Worm (Caenorhabditis elegans): Measurements from ENCODE around the gene rod-1.

DNA sequence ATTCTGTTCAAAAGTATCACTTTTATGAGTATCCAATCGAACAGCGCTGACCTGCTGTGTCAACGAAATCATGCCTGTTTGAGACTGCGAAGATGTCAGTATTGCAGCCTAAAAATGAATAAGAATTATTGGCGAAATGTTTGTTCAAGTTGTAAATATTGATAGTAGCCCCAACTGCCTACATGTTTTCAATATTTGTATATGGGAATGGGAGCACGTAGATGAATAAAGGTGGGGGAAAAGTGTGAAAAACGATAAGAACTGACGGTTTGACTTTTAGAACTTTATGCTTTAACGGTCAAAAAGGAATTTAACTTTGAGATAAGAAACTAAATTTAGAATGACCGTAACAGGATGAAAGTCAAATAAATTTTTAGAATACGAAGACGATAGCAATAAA, 42.0 kb downstream of the rod-1 start:
- TF ChIP-seq T22C8.4 (GFP tag; IDR thresholded peaks at IDR 0.05): no peak
- TF ChIP-seq ztf-23 (GFP tag; IDR thresholded peaks at IDR 0.05): no peak
- TF ChIP-seq tab-1 (GFP tag; IDR thresholded peaks at IDR 0.05): no peak
- TF ChIP-seq klf-2 (GFP tag; conservative IDR thresholded peaks at IDR 0.05): no peak
- no peak for TF ChIP-seq flt-1 (GFP tag; IDR thresholded peaks at IDR 0.05)
- no peak for TF ChIP-seq cog-1 (tag; optimal IDR thresholded peaks at IDR 0.05)
- no peak for TF ChIP-seq ztf-29 (GFP tag; IDR thresholded peaks at IDR 0.05)
- TF ChIP-seq med-1 (GFP tag; optimal IDR thresholded peaks at IDR 0.05; ENCODE audit: insufficient read depth): no peak
- TF ChIP-seq ref-1 (GFP tag; conservative IDR thresholded peaks at IDR 0.05): no peak

Measured in whole organism, midembryonic.